Fruit fly (Drosophila melanogaster) whole organism, embryonic: ENCODE data around the gene CG13144.

Experiments
- ATbp ChIP-seq: fragments of 200-800 bp; sonication (Bioruptor generic); optimal IDR thresholded peaks from 2 replicates; lab custom pipeline; 2017; ENCODE audit warnings: missing biosample characterization, mild to moderate bottlenecking, missing genetic modification characterization, missing genetic modification reagents
- Abd-B ChIP-seq: fragments of 200-800 bp; sonication (Bioruptor generic); optimal IDR thresholded peaks from 2 replicates; lab custom pipeline; 2018; ENCODE audit warnings: missing biosample characterization, mild to moderate bottlenecking, missing genetic modification characterization, moderate library complexity
- Awh ChIP-seq: fragments of 200-800 bp; sonication (Bioruptor generic); IDR thresholded peaks from 2 replicates; pipeline ENCODE4, ENCODE4 v1.3.6; 2022; ENCODE audit warnings: missing biosample characterization, missing genetic modification characterization
- B-H1 ChIP-seq: fragments of 200-800 bp; sonication (Bioruptor generic); IDR thresholded peaks from 3 replicates; pipeline ENCODE4 v1.3.6; 2022; ENCODE audit warnings: missing biosample characterization, missing genetic modification characterization
- C15 ChIP-seq: fragments of 200-800 bp; sonication (Bioruptor generic); IDR thresholded peaks from 3 replicates; pipeline ENCODE4 v1.3.6; 2022; ENCODE audit warnings: missing biosample characterization, missing genetic modification characterization
- CG11560 ChIP-seq: fragments of 200-800 bp; sonication (Bioruptor generic); IDR thresholded peaks from 3 replicates; pipeline ENCODE4 v1.3.6; 2022; ENCODE audit warnings: missing biosample characterization, missing genetic modification characterization
- CG11723 ChIP-seq: fragments of 200-800 bp; sonication (Bioruptor generic); optimal IDR thresholded peaks from 2 replicates; lab custom pipeline; 2017; ENCODE audit warnings: missing biosample characterization, mild to moderate bottlenecking, missing genetic modification characterization
- CG12299 ChIP-seq: fragments of 200-800 bp; sonication (Bioruptor generic); optimal IDR thresholded peaks from 2 replicates; lab custom pipeline; 2018; ENCODE audit warnings: missing biosample characterization, mild to moderate bottlenecking, missing genetic modification characterization
- CG12744 ChIP-seq: fragments of 200-800 bp; sonication (Bioruptor generic); optimal IDR thresholded peaks from 2 replicates; lab custom pipeline; 2016; ENCODE audit warnings: missing biosample characterization, missing genetic modification characterization
- CG12942 ChIP-seq: fragments of 200-800 bp; sonication (Bioruptor generic); optimal IDR thresholded peaks from 3 replicates; lab custom pipeline; 2016; ENCODE audit warnings: missing biosample characterization, missing genetic modification characterization
- CG13123 ChIP-seq: fragments of 200-800 bp; sonication (Bioruptor generic); optimal IDR thresholded peaks from 2 replicates; lab custom pipeline; 2016; ENCODE audit warnings: missing biosample characterization, missing genetic modification characterization
- CG14667 ChIP-seq: fragments of 200-800 bp; sonication (Bioruptor generic); IDR thresholded peaks from 2 replicates; pipeline ENCODE4 v1.3.6; 2022; ENCODE audit warnings: missing biosample characterization, missing genetic modification characterization
- CG16863 ChIP-seq: fragments of 200-800 bp; sonication (Bioruptor generic); optimal IDR thresholded peaks from 3 replicates; lab custom pipeline; 2016; ENCODE audit warnings: missing biosample characterization, missing genetic modification characterization
- CG17612 ChIP-seq: fragments of 200-800 bp; sonication (Bioruptor generic); IDR thresholded peaks from 2 replicates; pipeline ENCODE4 v1.3.6; 2022; ENCODE audit warnings: missing biosample characterization, missing genetic modification characterization
- CG17802 ChIP-seq: fragments of 200-800 bp; sonication (Bioruptor generic); optimal IDR thresholded peaks from 2 replicates; lab custom pipeline; 2018; ENCODE audit warnings: missing biosample characterization, mild to moderate bottlenecking, missing genetic modification characterization, moderate library complexity
- CG43689 ChIP-seq: fragments of 200-800 bp; sonication (Bioruptor generic); IDR thresholded peaks from 2 replicates; pipeline ENCODE4 v1.3.6; 2022; ENCODE audit warnings: missing biosample characterization, missing genetic modification characterization
- CG4404 ChIP-seq: fragments of 200-800 bp; sonication (Bioruptor generic); IDR thresholded peaks from 2 replicates; pipeline ENCODE4 v1.3.6; 2022; ENCODE audit warnings: missing biosample characterization, missing genetic modification characterization
- CG4617 ChIP-seq: fragments of 200-800 bp; sonication (Bioruptor generic); optimal IDR thresholded peaks from 3 replicates; lab custom pipeline; 2016; ENCODE audit warnings: missing biosample characterization, missing genetic modification characterization, borderline replicate concordance
- CG6683 ChIP-seq: fragments of 200-800 bp; sonication (Bioruptor generic); optimal IDR thresholded peaks from 2 replicates; lab custom pipeline; 2017; ENCODE audit warnings: missing biosample characterization, mild to moderate bottlenecking, missing genetic modification characterization, missing genetic modification reagents
- CG7357 ChIP-seq: fragments of 200-800 bp; sonication (Bioruptor generic); IDR thresholded peaks from 3 replicates; pipeline ENCODE4 v1.3.6; 2022; ENCODE audit warnings: missing biosample characterization, missing genetic modification characterization
- CG7372 ChIP-seq: fragments of 200-800 bp; sonication (Bioruptor generic); IDR thresholded peaks from 2 replicates; pipeline ENCODE4 v1.3.6; 2022; ENCODE audit warnings: missing biosample characterization, missing genetic modification characterization
- CG7963 ChIP-seq: fragments of 200-800 bp; sonication (Bioruptor generic); IDR thresholded peaks from 3 replicates; pipeline ENCODE4 v1.3.6; 2022; ENCODE audit warnings: missing biosample characterization, missing genetic modification characterization; ENCODE audit not compliant: partially characterized antibody
- CG9932 ChIP-seq: fragments of 200-800 bp; sonication (Bioruptor generic); IDR thresholded peaks from 2 replicates; pipeline ENCODE4 v1.3.6; 2022; ENCODE audit warnings: missing biosample characterization, missing genetic modification characterization
- Chrac-16 ChIP-seq: fragments of 200-800 bp; sonication (Bioruptor generic); optimal IDR thresholded peaks from 3 replicates; lab custom pipeline; 2016; ENCODE audit warnings: missing biosample characterization, missing genetic modification characterization
- Dbx ChIP-seq: fragments of 200-800 bp; sonication (Bioruptor generic); IDR thresholded peaks from 3 replicates; pipeline ENCODE4 v1.3.6; 2022; ENCODE audit warnings: missing biosample characterization, missing genetic modification characterization
- Dek ChIP-seq: fragments of 200-800 bp; sonication (Bioruptor generic); optimal IDR thresholded peaks from 3 replicates; lab custom pipeline; 2019; ENCODE audit warnings: missing biosample characterization, mild to moderate bottlenecking, missing genetic modification characterization, moderate library complexity
- Doc2 ChIP-seq: fragments of 200-800 bp; sonication (Bioruptor generic); IDR thresholded peaks from 2 replicates; pipeline ENCODE4 v1.3.6; 2022; ENCODE audit warnings: missing biosample characterization, missing genetic modification characterization
- Ets65A ChIP-seq: fragments of 200-800 bp; sonication (Bioruptor generic); peaks from one replicate; lab custom pipeline; 2016; ENCODE audit warnings: missing biosample characterization, missing genetic modification characterization
- HLH54F ChIP-seq: fragments of 200-800 bp; sonication (Bioruptor generic); optimal IDR thresholded peaks from 3 replicates; lab custom pipeline; 2016; ENCODE audit warnings: missing biosample characterization, missing genetic modification characterization
- Lim3 ChIP-seq: fragments of 200-800 bp; sonication (Bioruptor generic); IDR thresholded peaks from 2 replicates; pipeline ENCODE4 v1.3.6; 2022; ENCODE audit warnings: missing biosample characterization, missing genetic modification characterization
- Mes4 ChIP-seq: fragments of 200-800 bp; sonication (Bioruptor generic); optimal IDR thresholded peaks from 2 replicates; lab custom pipeline; 2016; ENCODE audit warnings: missing biosample characterization, missing genetic modification characterization
- Ssrp ChIP-seq: fragments of 200-800 bp; sonication (Bioruptor generic); optimal IDR thresholded peaks from 2 replicates; lab custom pipeline; 2018; ENCODE audit warnings: missing biosample characterization, mild to moderate bottlenecking, missing genetic modification characterization, moderate library complexity
- Xbp1 ChIP-seq: fragments of 200-800 bp; sonication (Bioruptor generic); optimal IDR thresholded peaks from 3 replicates; lab custom pipeline; 2016; ENCODE audit warnings: missing biosample characterization, mild to moderate bottlenecking, missing genetic modification characterization
- abd-A ChIP-seq: fragments of 200-800 bp; sonication (Bioruptor generic); optimal IDR thresholded peaks from 3 replicates; lab custom pipeline; 2019; ENCODE audit warnings: missing biosample characterization, mild to moderate bottlenecking, missing genetic modification characterization, moderate library complexity
- aop ChIP-seq: fragments of 200-800 bp; sonication (Bioruptor generic); IDR thresholded peaks from 2 replicates; pipeline ENCODE4 v1.3.6; 2022; ENCODE audit warnings: missing biosample characterization, missing genetic modification characterization
- bbx ChIP-seq: fragments of 200-800 bp; sonication (Bioruptor generic); IDR thresholded peaks from 2 replicates; pipeline ENCODE4 v1.3.6; 2022; ENCODE audit warnings: missing biosample characterization, missing genetic modification characterization; ENCODE audit not compliant: partially characterized antibody
- cato ChIP-seq: fragments of 200-800 bp; sonication (Bioruptor generic); optimal IDR thresholded peaks from 2 replicates; lab custom pipeline; 2016; ENCODE audit warnings: missing biosample characterization, missing genetic modification characterization, borderline replicate concordance
- crc ChIP-seq: fragments of 200-800 bp; sonication (Bioruptor generic); optimal IDR thresholded peaks from 2 replicates; lab custom pipeline; 2016; ENCODE audit warnings: missing biosample characterization, missing genetic modification characterization
- fru ChIP-seq: fragments of >200 bp; optimal IDR thresholded peaks from 2 replicates; lab custom pipeline; 2017
- ken ChIP-seq: fragments of 200-800 bp; sonication (Bioruptor generic); IDR thresholded peaks from 3 replicates; pipeline ENCODE4 v1.3.6; 2022; ENCODE audit warnings: missing biosample characterization, missing genetic modification characterization
- mam ChIP-seq: fragments of 200-800 bp; sonication (Bioruptor generic); optimal IDR thresholded peaks from 3 replicates; lab custom pipeline; 2016; ENCODE audit warnings: missing biosample characterization, missing genetic modification characterization
- nerfin-1 ChIP-seq: fragments of 200-800 bp; sonication (Bioruptor generic); optimal IDR thresholded peaks from 3 replicates; lab custom pipeline; 2019; ENCODE audit warnings: missing biosample characterization, mild to moderate bottlenecking, missing genetic modification characterization, moderate library complexity
- peb ChIP-seq: fragments of 200-800 bp; sonication (Bioruptor generic); IDR thresholded peaks from 2 replicates; pipeline ENCODE4 v1.3.6; 2022; ENCODE audit warnings: missing biosample characterization, missing genetic modification characterization
- ro ChIP-seq: fragments of 200-800 bp; sonication (Bioruptor generic); IDR thresholded peaks from 2 replicates; pipeline ENCODE4 v1.3.6; 2022; ENCODE audit warnings: missing biosample characterization, missing genetic modification characterization
- schlank ChIP-seq: fragments of 200-800 bp; sonication (Bioruptor generic); optimal IDR thresholded peaks from 2 replicates; lab custom pipeline; 2018; ENCODE audit warnings: missing biosample characterization, mild to moderate bottlenecking, missing genetic modification characterization
- sens-2 ChIP-seq: fragments of 200-800 bp; sonication (Bioruptor generic); IDR thresholded peaks from 2 replicates; pipeline ENCODE4 v1.3.6; 2022; ENCODE audit warnings: missing biosample characterization, missing genetic modification characterization
- sim ChIP-seq: fragments of 200-800 bp; sonication (Bioruptor generic); IDR thresholded peaks from 2 replicates; pipeline ENCODE4 v1.3.6; 2022; ENCODE audit warnings: missing biosample characterization, missing genetic modification characterization
- tin ChIP-seq: fragments of 200-800 bp; sonication (Bioruptor generic); optimal IDR thresholded peaks from 3 replicates; lab custom pipeline; 2016; ENCODE audit warnings: missing biosample characterization, missing genetic modification characterization
- tup ChIP-seq: fragments of 200-800 bp; sonication (Bioruptor generic); optimal IDR thresholded peaks from 2 replicates; lab custom pipeline; 2016; ENCODE audit warnings: missing biosample characterization, mild to moderate bottlenecking, missing genetic modification characterization, moderate library complexity
- zen2 ChIP-seq: fragments of 200-800 bp; sonication (Bioruptor generic); IDR thresholded peaks from 3 replicates; pipeline ENCODE4 v1.3.6; 2022; ENCODE audit warnings: missing biosample characterization, missing genetic modification characterization; ENCODE audit not compliant: partially characterized antibody

CG13144 gene

DNA sequence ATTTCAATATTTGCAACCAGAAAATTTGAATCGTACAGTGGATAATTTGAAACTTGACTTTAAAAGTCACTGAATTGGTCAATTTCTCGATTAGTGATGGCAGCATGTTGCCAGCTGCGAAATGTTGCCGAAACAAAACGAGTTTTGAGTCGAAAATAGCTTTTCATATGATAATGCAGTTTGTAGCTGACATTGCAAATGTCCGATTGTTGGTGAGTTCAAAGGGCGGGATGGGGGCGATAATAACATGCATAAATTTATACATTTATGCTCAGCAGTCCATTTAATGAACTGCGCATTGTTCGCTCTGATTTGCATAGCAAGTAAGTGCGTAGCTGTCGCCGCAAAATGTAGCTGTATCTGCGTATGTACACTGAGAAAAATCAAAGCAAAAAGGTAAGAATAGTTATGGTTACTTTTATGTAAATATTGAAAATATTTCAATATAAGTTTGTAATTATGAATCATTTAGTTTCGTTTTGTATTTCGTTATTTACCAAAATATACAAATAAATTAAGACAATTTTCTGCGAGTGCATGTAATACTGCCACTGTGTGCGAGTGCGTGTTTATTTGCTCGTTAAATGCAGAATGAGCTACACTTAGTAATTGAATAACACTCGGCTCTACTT, 35.8 kb upstream of the CG13144 start, which contains the start of gene Lip4 (continued):
- peak; percentile 83 for TF ChIP-seq CG7372
- TF ChIP-seq CG43689 (GFP tag; lab: Robert Waterston, UW) = peak; percentile 53; the same call in 1 of the 2 replicates
- no peak for TF ChIP-seq sim (GFP tag; lab: Robert Waterston, UW)
- peak; percentile 26 for TF ChIP-seq CG12744
- no peak for TF ChIP-seq Doc2 (GFP tag; lab: Robert Waterston, UW)
- TF ChIP-seq Abd-B (GFP tag; lab: Kevin White, UChicago) = peak; percentile 57
- TF ChIP-seq CG6683 = peak; percentile 41
- peak; percentile 36 for TF ChIP-seq CG16863 (GFP tag; lab: Kevin White, UChicago)
- peak; percentile 14 for TF ChIP-seq schlank (tag; lab: Kevin White, UChicago)
- TF ChIP-seq B-H1 = peak; percentile 64
- TF ChIP-seq fru (lab: Kevin White, UChicago) = no peak
- 0 out of 3 replicates have a peak, but pooled peaks have one; percentile 35 for TF ChIP-seq CG11560 (tag; lab: Robert Waterston, UW)
- 0 out of 2 replicates have a peak, but pooled peaks have one; percentile 36 for TF ChIP-seq sens-2 (GFP tag; lab: Robert Waterston, UW)
- TF ChIP-seq CG12299 (tag; lab: Kevin White, UChicago) = peak; percentile 55
- peak; percentile 55 for TF ChIP-seq nerfin-1 (tag; lab: Kevin White, UChicago)
- peak; percentile 33; the same call in 1 of the 3 replicates for TF ChIP-seq ken (GFP tag; lab: Robert Waterston, UW)
- TF ChIP-seq Xbp1 (GFP tag; lab: Kevin White, UChicago) = peak; percentile 77
- 0 out of 3 replicates have a peak, but pooled peaks have one; percentile 30 for TF ChIP-seq CG7357
- TF ChIP-seq CG4617 (GFP tag; lab: Kevin White, UChicago) = peak; percentile 41
- 0 out of 3 replicates have a peak, but pooled peaks have one; percentile 52 for TF ChIP-seq C15 (GFP tag; lab: Robert Waterston, UW)
- TF ChIP-seq HLH54F (GFP tag; lab: Kevin White, UChicago) = peak; percentile 41
- peak; percentile 54 for TF ChIP-seq peb
- TF ChIP-seq ATbp (GFP tag; lab: Kevin White, UChicago) = peak; percentile 22
- peak; percentile 43; the same call in 1 of the 2 replicates for TF ChIP-seq CG17612 (GFP tag; lab: Robert Waterston, UW)
- TF ChIP-seq crc (GFP tag; lab: Kevin White, UChicago) = no peak
- TF ChIP-seq tin (GFP tag; lab: Kevin White, UChicago) = peak; percentile 64
- peak; percentile 38; the same call in 1 of the 2 replicates for TF ChIP-seq ro (GFP tag; lab: Robert Waterston, UW)
- TF ChIP-seq CG17802 = peak; percentile 9
- TF ChIP-seq CG13123 (GFP tag; lab: Kevin White, UChicago) = peak; percentile 59
- no peak for TF ChIP-seq Mes4 (GFP tag; lab: Kevin White, UChicago)
- TF ChIP-seq Awh (GFP tag; lab: Robert Waterston, UW) = peak; percentile 77
- TF ChIP-seq mam (GFP tag; lab: Kevin White, UChicago) = peak; percentile 25
- TF ChIP-seq zen2 (GFP tag; lab: Robert Waterston, UW) = no peak
- peak; percentile 50 for TF ChIP-seq Chrac-16 (GFP tag; lab: Kevin White, UChicago)
- TF ChIP-seq tup (GFP tag; lab: Kevin White, UChicago) = peak; percentile 31
- peak; percentile 46 for TF ChIP-seq CG12942 (GFP tag; lab: Kevin White, UChicago)
- TF ChIP-seq Dbx (GFP tag; lab: Robert Waterston, UW) = no peak; the same call in 1 of the 3 replicates
- TF ChIP-seq cato (GFP tag; lab: Kevin White, UChicago) = peak; percentile 40
- TF ChIP-seq bbx = no peak
- no peak for TF ChIP-seq Lim3 (GFP tag; lab: Robert Waterston, UW)
- TF ChIP-seq CG4404 = peak; percentile 72
- no peak for TF ChIP-seq abd-A (tag; lab: Kevin White, UChicago)
- peak; percentile 60 for TF ChIP-seq CG11723
- TF ChIP-seq Ets65A (GFP tag; lab: Kevin White, UChicago) = peak; percentile 92
- TF ChIP-seq Ssrp = peak; percentile 67
- TF ChIP-seq CG9932 (GFP tag; lab: Robert Waterston, UW) = no peak
- no peak for TF ChIP-seq aop
- TF ChIP-seq CG14667 (GFP tag; lab: Robert Waterston, UW) = no peak; the same call in 1 of the 2 replicates
- TF ChIP-seq CG7963 (GFP tag; lab: Robert Waterston, UW) = no peak
- TF ChIP-seq Dek (tag; lab: Kevin White, UChicago) = peak; percentile 61
